Worm (Caenorhabditis elegans) whole organism, late embryonic: ENCODE data around the gene hizr-1.

Experiments used
- Y22D7AL.16 ChIP-seq: sonication (generic microtip); optimal IDR thresholded peaks from 2 replicates; lab custom pipeline; 2016; ENCODE audit warnings: missing genetic modification characterization, missing compliant biosample characterization
- ama-1 ChIP-seq: fragments of 150-350 bp; optimal IDR thresholded peaks from 2 replicates; lab custom pipeline; 2014
- ceh-31 ChIP-seq: sonication (generic microtip); optimal IDR thresholded peaks from 2 replicates; lab custom pipeline; 2016; ENCODE audit warnings: missing genetic modification characterization, missing compliant biosample characterization
- ceh-34 ChIP-seq: sonication (generic microtip); optimal IDR thresholded peaks from 2 replicates; lab custom pipeline; 2016; ENCODE audit warnings: mild to moderate bottlenecking, missing genetic modification characterization, missing compliant biosample characterization
- dmd-4 ChIP-seq: sonication (generic microtip); optimal IDR thresholded peaks from 2 replicates; lab custom pipeline; 2016; ENCODE audit warnings: borderline replicate concordance, missing genetic modification characterization, missing compliant biosample characterization
- elt-4 ChIP-seq: sonication (generic microtip); optimal IDR thresholded peaks from 2 replicates; lab custom pipeline; 2016; ENCODE audit warnings: missing genetic modification characterization, missing compliant biosample characterization
- gmeb-2 ChIP-seq: sonication (generic microtip); optimal IDR thresholded peaks from 2 replicates; lab custom pipeline; 2016; ENCODE audit warnings: missing genetic modification characterization, inconsistent platforms, missing compliant biosample characterization
- hlh-30 ChIP-seq: sonication (generic microtip); optimal IDR thresholded peaks from 2 replicates; lab custom pipeline; 2017; ENCODE audit warnings: antibody characterized with exemption, missing genetic modification characterization, missing compliant biosample characterization; ENCODE audit not compliant: insufficient read depth
- hlh-6 ChIP-seq: sonication (generic microtip); optimal IDR thresholded peaks from 2 replicates; lab custom pipeline; 2016; ENCODE audit warnings: missing genotype, missing genetic modification characterization, missing compliant biosample characterization
- nhr-232 ChIP-seq: sonication (generic microtip); optimal IDR thresholded peaks from 2 replicates; lab custom pipeline; 2016; ENCODE audit warnings: missing genetic modification characterization, missing compliant biosample characterization
- pag-3 ChIP-seq: sonication (generic microtip); optimal IDR thresholded peaks from 2 replicates; lab custom pipeline; 2016; ENCODE audit warnings: missing compliant biosample characterization, missing genetic modification characterization, borderline replicate concordance
- pqm-1 ChIP-seq: sonication (generic microtip); optimal IDR thresholded peaks from 2 replicates; lab custom pipeline; 2016; ENCODE audit warnings: missing genetic modification characterization, missing compliant biosample characterization
- ref-2 ChIP-seq: sonication (generic microtip); optimal IDR thresholded peaks from 2 replicates; lab custom pipeline; 2016; ENCODE audit warnings: missing genetic modification characterization, missing compliant biosample characterization
- unc-55 ChIP-seq: sonication (generic microtip); optimal IDR thresholded peaks from 2 replicates; lab custom pipeline; 2017; ENCODE audit warnings: missing biosample characterization, missing genetic modification reagents, missing genetic modification characterization

- TF ChIP-seq ceh-34 (tag; lab: Kevin White, UChicago) (no peak), unc-55 (GFP tag; lab: Kevin White, UChicago) (no peak), gmeb-2 (tag; lab: Kevin White, UChicago) (no peak), ref-2 (tag; lab: Kevin White, UChicago) (no peak), pag-3 (tag; lab: Kevin White, UChicago) (no peak), pqm-1 (no peak), Y22D7AL.16 (tag; lab: Kevin White, UChicago) (no peak), elt-4 (tag; lab: Kevin White, UChicago) (no peak), hlh-30 (no peak), nhr-232 (no peak), ceh-31 (no peak), dmd-4 (no peak), ama-1 (no peak), hlh-6 (tag; lab: Kevin White, UChicago) (no peak)
These were observed 46.8 kb downstream of the hizr-1 start for ce11 chrX:11364914-11365313.
